Fruit fly (Drosophila melanogaster) whole organism, embryonic: ENCODE measurements around the gene Hacd1.

Source experiments
- Asciz ChIP-seq: fragments of 200-800 bp; sonication (Bioruptor generic); optimal IDR thresholded peaks from 2 replicates; lab custom pipeline; 2017; ENCODE audit warnings: missing biosample characterization, mild to moderate bottlenecking, missing genetic modification characterization, missing genetic modification reagents
- B-H2 ChIP-seq: fragments of 200-800 bp; sonication (Bioruptor generic); optimal IDR thresholded peaks from 2 replicates; lab custom pipeline; 2018; ENCODE audit warnings: missing biosample characterization, mild to moderate bottlenecking, missing genetic modification characterization
- Bteb2 ChIP-seq: fragments of 200-800 bp; sonication (Bioruptor generic); optimal IDR thresholded peaks from 2 replicates; lab custom pipeline; 2016; ENCODE audit warnings: missing biosample characterization, missing genetic modification characterization
- CG10267 ChIP-seq: fragments of 200-800 bp; sonication (Bioruptor generic); optimal IDR thresholded peaks from 2 replicates; lab custom pipeline; 2018; ENCODE audit warnings: missing biosample characterization, mild to moderate bottlenecking, missing genetic modification characterization, moderate library complexity
- CG12236 ChIP-seq: fragments of 200-800 bp; sonication (Bioruptor generic); optimal IDR thresholded peaks from 2 replicates; lab custom pipeline; 2016; ENCODE audit warnings: missing biosample characterization, missing genetic modification characterization
- CG12769 ChIP-seq: fragments of 200-800 bp; sonication (Bioruptor generic); optimal IDR thresholded peaks from 2 replicates; lab custom pipeline; 2019; ENCODE audit warnings: missing biosample characterization, mild to moderate bottlenecking, missing genetic modification characterization, moderate library complexity
- CG13894 ChIP-seq: fragments of 200-800 bp; sonication (Bioruptor generic); optimal IDR thresholded peaks from 3 replicates; lab custom pipeline; 2018; ENCODE audit warnings: missing biosample characterization, mild to moderate bottlenecking, missing genetic modification characterization, moderate library complexity
- CG14860 ChIP-seq: fragments of 200-800 bp; sonication (Bioruptor generic); IDR thresholded peaks from 3 replicates; pipeline ENCODE4 v1.3.6; 2022; ENCODE audit warnings: missing biosample characterization, missing genetic modification characterization; ENCODE audit not compliant: partially characterized antibody
- CG14965 ChIP-seq: fragments of 200-800 bp; sonication (Bioruptor generic); optimal IDR thresholded peaks from 2 replicates; lab custom pipeline; 2016; ENCODE audit warnings: missing biosample characterization, missing genetic modification characterization, borderline replicate concordance
- CG15696 ChIP-seq: fragments of 200-800 bp; sonication (Bioruptor generic); optimal IDR thresholded peaks from 2 replicates; lab custom pipeline; 2019; ENCODE audit warnings: missing biosample characterization, mild to moderate bottlenecking, missing genetic modification characterization, moderate library complexity
- CG17829 ChIP-seq: fragments of 200-800 bp; optimal IDR thresholded peaks from 2 replicates; lab custom pipeline; 2019; ENCODE audit warnings: missing biosample characterization, mild to moderate bottlenecking, missing genetic modification characterization, moderate library complexity
- CG18011 ChIP-seq: fragments of 200-800 bp; sonication (Bioruptor generic); optimal IDR thresholded peaks from 2 replicates; lab custom pipeline; 2017; ENCODE audit warnings: missing biosample characterization, missing genetic modification characterization, mild to moderate bottlenecking, moderate library complexity, missing genotype
- CG30403 ChIP-seq: fragments of 200-800 bp; sonication (Bioruptor generic); optimal IDR thresholded peaks from 3 replicates; lab custom pipeline; 2016; ENCODE audit warnings: missing biosample characterization, missing genetic modification characterization
- CG31388 ChIP-seq: fragments of 200-800 bp; sonication (Bioruptor generic); optimal IDR thresholded peaks from 2 replicates; lab custom pipeline; 2016; ENCODE audit warnings: missing biosample characterization, missing genetic modification characterization
- CG32532 ChIP-seq: fragments of 200-800 bp; sonication (Bioruptor generic); IDR thresholded peaks from 2 replicates; pipeline ENCODE4 v1.3.6; 2022; ENCODE audit warnings: missing biosample characterization, missing genetic modification characterization
- CG3847 ChIP-seq: fragments of 200-800 bp; sonication (Bioruptor generic); IDR thresholded peaks from 2 replicates; pipeline ENCODE4 v1.3.6; 2022; ENCODE audit warnings: missing biosample characterization, missing genetic modification characterization
- CG4282 ChIP-seq: fragments of 200-800 bp; sonication (Bioruptor generic); optimal IDR thresholded peaks from 2 replicates; lab custom pipeline; 2016; ENCODE audit warnings: missing biosample characterization, missing genetic modification characterization
- CG43689 ChIP-seq: fragments of 200-800 bp; sonication (Bioruptor generic); IDR thresholded peaks from 2 replicates; pipeline ENCODE4 v1.3.6; 2022; ENCODE audit warnings: missing biosample characterization, missing genetic modification characterization
- CG6683 ChIP-seq: fragments of 200-800 bp; sonication (Bioruptor generic); optimal IDR thresholded peaks from 2 replicates; lab custom pipeline; 2017; ENCODE audit warnings: missing biosample characterization, mild to moderate bottlenecking, missing genetic modification characterization, missing genetic modification reagents
- CG7357 ChIP-seq: fragments of 200-800 bp; sonication (Bioruptor generic); IDR thresholded peaks from 3 replicates; pipeline ENCODE4 v1.3.6; 2022; ENCODE audit warnings: missing biosample characterization, missing genetic modification characterization
- CG9609 ChIP-seq: fragments of 200-800 bp; sonication (Bioruptor generic); optimal IDR thresholded peaks from 3 replicates; lab custom pipeline; 2016; ENCODE audit warnings: missing biosample characterization, missing genetic modification characterization
- Dref ChIP-seq: fragments of 200-800 bp; sonication (Bioruptor generic); IDR thresholded peaks from 2 replicates; pipeline ENCODE4 v1.3.6; 2022; ENCODE audit warnings: missing biosample characterization, missing genetic modification characterization
- Ets65A ChIP-seq: fragments of 200-800 bp; sonication (Bioruptor generic); peaks from one replicate; lab custom pipeline; 2016; ENCODE audit warnings: missing biosample characterization, missing genetic modification characterization
- Hey ChIP-seq: fragments of 200-800 bp; sonication (Bioruptor generic); optimal IDR thresholded peaks from 3 replicates; lab custom pipeline; 2018; ENCODE audit warnings: missing biosample characterization, mild to moderate bottlenecking, missing genetic modification characterization
- Hmx ChIP-seq: fragments of 200-800 bp; sonication (Bioruptor generic); optimal IDR thresholded peaks from 2 replicates; lab custom pipeline; 2016; ENCODE audit warnings: missing biosample characterization, missing genetic modification characterization
- Hr39 ChIP-seq: fragments of >200 bp; optimal IDR thresholded peaks from 2 replicates; lab custom pipeline; 2017
- Hr78 ChIP-seq, 2 experiments: fragments of 200-800 bp in 1 of 2; fragments of >200 bp in 1 of 2; sonication (Bioruptor generic) in 1 of 2; optimal IDR thresholded peaks; 2 replicates each; lab custom pipeline; 2017 to 2019; ENCODE audit warnings: missing biosample characterization in 2 of 2, missing genetic modification characterization in 2 of 2, mild to moderate bottlenecking in 1 of 2, moderate library complexity in 1 of 2
- Nf-YB ChIP-seq: fragments of 200-800 bp; sonication (Bioruptor generic); optimal IDR thresholded peaks from 3 replicates; lab custom pipeline; 2019; ENCODE audit warnings: missing biosample characterization, mild to moderate bottlenecking, missing genetic modification characterization, moderate library complexity
- PHDP ChIP-seq: fragments of 200-800 bp; sonication (Bioruptor generic); optimal IDR thresholded peaks from 3 replicates; lab custom pipeline; 2018; ENCODE audit warnings: missing biosample characterization, mild to moderate bottlenecking, missing genetic modification characterization, moderate library complexity
- Ravus ChIP-seq: fragments of 200-800 bp; sonication (Bioruptor generic); IDR thresholded peaks from 2 replicates; pipeline ENCODE4 v1.3.6; 2022; ENCODE audit warnings: missing biosample characterization, missing genetic modification characterization
- Sox102F ChIP-seq: fragments of 200-800 bp; sonication (Bioruptor generic); optimal IDR thresholded peaks from 2 replicates; lab custom pipeline; 2018; ENCODE audit warnings: missing biosample characterization, mild to moderate bottlenecking, missing genetic modification characterization, moderate library complexity
- Sry-δ ChIP-seq: fragments of 200-800 bp; sonication (Bioruptor generic); optimal IDR thresholded peaks from 2 replicates; lab custom pipeline; 2016; ENCODE audit warnings: missing biosample characterization, missing genetic modification characterization
- Tbp ChIP-seq: fragments of >200 bp; optimal IDR thresholded peaks from 2 replicates; lab custom pipeline; 2018; ENCODE audit warnings: missing biosample characterization, missing genetic modification characterization
- bowl ChIP-seq: fragments of 200-800 bp; sonication (Bioruptor generic); IDR thresholded peaks from 2 replicates; pipeline ENCODE4 v1.3.6; 2022; ENCODE audit warnings: missing biosample characterization, missing genetic modification characterization
- chn ChIP-seq: fragments of 200-800 bp; sonication (Bioruptor generic); optimal IDR thresholded peaks from 2 replicates; lab custom pipeline; 2016; ENCODE audit warnings: missing biosample characterization, missing genetic modification characterization
- esg ChIP-seq: fragments of 200-800 bp; sonication (Bioruptor generic); conservative IDR thresholded peaks from 2 replicates; pipeline ENCODE4 v1.3.6; 2022; ENCODE audit warnings: missing biosample characterization, missing genetic modification characterization
- fd64A ChIP-seq: fragments of 200-800 bp; sonication (Bioruptor generic); optimal IDR thresholded peaks from 3 replicates; lab custom pipeline; 2018; ENCODE audit warnings: missing biosample characterization, mild to moderate bottlenecking, missing genetic modification characterization
- lmd ChIP-seq: fragments of 200-800 bp; sonication (Bioruptor generic); IDR thresholded peaks from 2 replicates; pipeline ENCODE4 v1.3.6; 2022; ENCODE audit warnings: missing biosample characterization, missing genetic modification characterization
- lola ChIP-seq, 3 experiments: fragments of >200 bp in 2 of 3; fragments of 200-800 bp in 1 of 3; sonication (Bioruptor generic) in 1 of 3; optimal IDR thresholded peaks; 2 replicates each; lab custom pipeline; 2017 to 2019; ENCODE audit warnings: missing biosample characterization in 3 of 3, missing genetic modification characterization in 3 of 3, mild to moderate bottlenecking in 1 of 3, moderate library complexity in 1 of 3
- nom ChIP-seq: fragments of 200-800 bp; sonication (Bioruptor generic); optimal IDR thresholded peaks from 2 replicates; lab custom pipeline; 2017; ENCODE audit warnings: missing biosample characterization, missing genetic modification characterization, mild to moderate bottlenecking, moderate library complexity, missing genetic modification reagents
- prd ChIP-seq, 3 experiments: fragments of >200 bp in 2 of 3; fragments of 200-800 bp in 1 of 3; sonication (Bioruptor generic) in 1 of 3; optimal IDR thresholded peaks in 2 of 3; IDR thresholded peaks in 1 of 3; 2 replicates in 2 of 3; 3 replicates in 1 of 3; pipeline versions ENCODE4 v1.3.6 to Lab custom; 2017 to 2022; ENCODE audit warnings: missing biosample characterization in 1 of 3, missing genetic modification characterization in 1 of 3
- pum ChIP-seq: fragments of 200-800 bp; sonication (Bioruptor generic); optimal IDR thresholded peaks from 2 replicates; lab custom pipeline; 2016; ENCODE audit warnings: missing biosample characterization, missing genetic modification characterization
- pzg ChIP-seq: fragments of 200-800 bp; sonication (Bioruptor generic); optimal IDR thresholded peaks from 3 replicates; lab custom pipeline; 2018; ENCODE audit warnings: missing biosample characterization, mild to moderate bottlenecking, missing genetic modification characterization, moderate library complexity
- schlank ChIP-seq: fragments of 200-800 bp; sonication (Bioruptor generic); optimal IDR thresholded peaks from 2 replicates; lab custom pipeline; 2018; ENCODE audit warnings: missing biosample characterization, mild to moderate bottlenecking, missing genetic modification characterization
- sisA ChIP-seq: fragments of 200-800 bp; sonication (Bioruptor generic); IDR thresholded peaks from 2 replicates; pipeline ENCODE4 v1.3.6; 2022; ENCODE audit warnings: missing biosample characterization, missing genetic modification characterization
- sob ChIP-seq: fragments of 200-800 bp; sonication (Bioruptor generic); IDR thresholded peaks from 2 replicates; pipeline ENCODE4 v1.3.6; 2022; ENCODE audit warnings: missing biosample characterization, missing genetic modification characterization
- unpg ChIP-seq: fragments of 200-800 bp; sonication (Bioruptor generic); optimal IDR thresholded peaks from 3 replicates; lab custom pipeline; 2018; ENCODE audit warnings: missing biosample characterization, mild to moderate bottlenecking, missing genetic modification characterization, moderate library complexity
- vvl ChIP-seq: fragments of 200-800 bp; sonication (Bioruptor generic); IDR thresholded peaks from 2 replicates; pipeline ENCODE4 v1.3.6; 2022; ENCODE audit warnings: missing biosample characterization, missing genetic modification characterization
- zf30C ChIP-seq: fragments of 200-800 bp; sonication (Bioruptor generic); optimal IDR thresholded peaks from 3 replicates; lab custom pipeline; 2018; ENCODE audit warnings: missing biosample characterization, mild to moderate bottlenecking, missing genetic modification characterization

Gene Hacd1

DNA sequence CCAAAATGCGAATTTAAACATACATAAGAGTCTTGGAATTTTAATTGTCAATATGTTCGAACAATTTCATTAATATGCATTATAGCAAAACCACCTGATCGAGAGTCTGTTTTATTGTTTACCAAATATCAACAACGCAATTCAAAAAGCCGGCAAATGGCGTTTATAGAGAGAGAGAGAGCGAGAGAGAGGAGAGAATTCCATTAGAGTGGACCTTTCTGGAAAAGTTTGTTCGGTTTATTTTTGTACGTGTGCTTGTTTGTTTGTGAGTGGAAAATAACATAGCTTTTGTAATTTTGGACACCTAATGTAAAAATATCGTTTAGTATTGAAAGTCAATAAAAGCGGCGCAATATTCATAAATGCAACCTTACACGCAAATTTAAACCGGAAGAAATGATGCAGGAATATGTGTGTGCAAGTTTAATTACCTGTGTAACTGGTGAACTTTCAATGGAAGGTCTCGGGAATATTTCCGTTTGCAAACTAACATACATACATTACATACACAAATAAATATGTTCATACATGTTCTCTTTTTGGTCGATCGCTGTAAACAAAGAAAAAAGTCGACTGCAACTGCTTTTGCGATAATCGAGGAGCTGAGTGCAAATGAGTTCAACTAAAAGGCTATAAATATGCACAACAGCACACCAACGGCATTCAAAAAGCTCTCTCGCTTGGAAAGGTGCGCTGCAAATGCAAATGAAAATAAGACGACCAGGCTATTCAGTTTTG is 42.7 kb upstream of the Hacd1 start, which contains the start of gene CG6785 (continued):
- TF ChIP-seq Ets65A (GFP tag; lab: Kevin White, UChicago) (no peak), Ravus (GFP tag; lab: Robert Waterston, UW) (no peak), CG9609 (peak; percentile 52), nom (GFP tag; lab: Kevin White, UChicago) (peak; percentile 77), Hr39 (lab: Kevin White, UChicago) (no peak), Hmx (no peak), Hr78 (GFP tag; optimal IDR thresholded peaks at IDR 0.05; lab: Kevin White, UChicago) (peak in 1 of 2 experiments; percentile 52), B-H2 (peak; percentile 88), pum (peak; percentile 62), PHDP (peak; percentile 89), CG14965 (GFP tag; lab: Kevin White, UChicago) (peak; percentile 78), fd64A (GFP tag; lab: Kevin White, UChicago) (peak; percentile 93), CG12236 (GFP tag; lab: Kevin White, UChicago) (peak; percentile 94), Dref (GFP tag; lab: Robert Waterston, UW) (no peak), CG13894 (tag; lab: Kevin White, UChicago) (peak; percentile 72), vvl (GFP tag; lab: Robert Waterston, UW) (peak; percentile 77), schlank (peak; percentile 84), CG18011 (peak; percentile 63), CG3847 (GFP tag; lab: Robert Waterston, UW) (no peak), Asciz (peak; percentile 98), Sry-δ (GFP tag; lab: Kevin White, UChicago) (peak; percentile 33), chn (peak; percentile 35), CG31388 (no peak), CG32532 (GFP tag; lab: Robert Waterston, UW) (peak; percentile 38; the same call in 1 of the 2 replicates), Nf-YB (GFP tag; lab: Kevin White, UChicago) (peak; percentile 80), lmd (no peak), CG17829 (tag; lab: Kevin White, UChicago) (peak; percentile 29), CG12769 (tag; lab: Kevin White, UChicago) (peak; percentile 81), Hey (tag; lab: Kevin White, UChicago) (peak; percentile 86), Sox102F (peak; percentile 80), CG10267 (tag; lab: Kevin White, UChicago) (peak; percentile 64), sisA (GFP tag; lab: Robert Waterston, UW) (no peak), CG4282 (GFP tag; lab: Kevin White, UChicago) (peak; percentile 64), sob (GFP tag; lab: Robert Waterston, UW) (peak; percentile 59; the same call in 1 of the 2 replicates), bowl (no peak), esg (GFP tag; lab: Robert Waterston, UW) (no peak), pzg (GFP tag; lab: Kevin White, UChicago) (peak; percentile 7), lola (GFP tag; optimal IDR thresholded peaks at IDR 0.05; lab: Kevin White, UChicago) (peak in 1 of 3 experiments; percentile 58), CG7357 (no peak), CG14860 (no peak), CG30403 (GFP tag; lab: Kevin White, UChicago) (peak; percentile 39), CG6683 (GFP tag; lab: Kevin White, UChicago) (peak; percentile 62), Tbp (GFP tag; lab: Kevin White, UChicago) (no peak), unpg (GFP tag; lab: Kevin White, UChicago) (peak; percentile 81), zf30C (GFP tag; lab: Kevin White, UChicago) (no peak), CG43689 (GFP tag; lab: Robert Waterston, UW) (no peak), CG15696 (tag; lab: Kevin White, UChicago) (peak; percentile 51), prd (optimal IDR thresholded peaks at IDR 0.05; lab: Kevin White, UChicago) (no peak), prd (GFP tag; IDR thresholded peaks at IDR 0.05; lab: Robert Waterston, UW) (peak; percentile 55; the same call in 2 of the 3 replicates), Bteb2 (GFP tag; lab: Kevin White, UChicago) (peak; percentile 81)
